Worm (Caenorhabditis elegans) whole organism, L2 larva: ENCODE data around the gene cyp-25A6.

Experiments
- C34F6.9 ChIP-seq: fragments of 150-350 bp; optimal IDR thresholded peaks from 2 replicates; lab custom pipeline; 2014; ENCODE audit warnings: missing biosample characterization, missing genetic modification characterization
- F13H6.1 ChIP-seq: sonication (generic microtip); optimal IDR thresholded peaks from 2 replicates; lab custom pipeline; 2016; ENCODE audit warnings: missing genetic modification characterization, missing compliant biosample characterization
- Y55F3AM.14 ChIP-seq: fragments of 200-800 bp; sonication (Bioruptor generic); optimal IDR thresholded peaks from 2 replicates; lab custom pipeline; 2018; ENCODE audit warnings: mild to moderate bottlenecking, missing genetic modification characterization, missing compliant biosample characterization
- ZK546.5 ChIP-seq: sonication (generic microtip); optimal IDR thresholded peaks from 2 replicates; lab custom pipeline; 2017; ENCODE audit warnings: missing biosample characterization, missing genetic modification characterization
- aly-2 ChIP-seq: fragments of 150-350 bp; optimal IDR thresholded peaks from 2 replicates; lab custom pipeline; 2014; ENCODE audit warnings: missing biosample characterization, missing genetic modification characterization
- ama-1 ChIP-seq: fragments of 150-350 bp; optimal IDR thresholded peaks from 2 replicates; lab custom pipeline; 2018; ENCODE audit warnings: inconsistent platforms
- blmp-1 ChIP-seq: sonication (generic microtip); optimal IDR thresholded peaks from 2 replicates; lab custom pipeline; 2017; ENCODE audit warnings: missing genetic modification characterization, mild to moderate bottlenecking, missing compliant biosample characterization, antibody characterized with exemption, moderate library complexity; ENCODE audit not compliant: insufficient read depth
- ceh-16 ChIP-seq: fragments of 150-350 bp; optimal IDR thresholded peaks from 2 replicates; lab custom pipeline; 2014; ENCODE audit warnings: missing biosample characterization, missing genetic modification characterization
- ceh-82 ChIP-seq: fragments of 150-350 bp; optimal IDR thresholded peaks from 2 replicates; lab custom pipeline; 2014; ENCODE audit warnings: missing biosample characterization, missing genetic modification characterization
- crh-2 ChIP-seq: sonication (generic microtip); optimal IDR thresholded peaks from 2 replicates; lab custom pipeline; 2017; ENCODE audit warnings: missing biosample characterization, missing genetic modification characterization
- dmd-4 ChIP-seq: sonication (generic microtip); optimal IDR thresholded peaks from 2 replicates; lab custom pipeline; 2017; ENCODE audit warnings: missing biosample characterization, missing genetic modification characterization
- egl-27 ChIP-seq: sonication (generic microtip); optimal IDR thresholded peaks from 3 replicates; lab custom pipeline; 2017; ENCODE audit warnings: missing biosample characterization, missing genetic modification reagents, missing genetic modification characterization
- elt-3 ChIP-seq: sonication (generic microtip); optimal IDR thresholded peaks from 2 replicates; lab custom pipeline; 2017; ENCODE audit warnings: missing biosample characterization, missing genetic modification characterization
- fos-1 ChIP-seq: fragments of 150-350 bp; optimal IDR thresholded peaks from 2 replicates; lab custom pipeline; 2014; ENCODE audit warnings: missing biosample characterization, missing genetic modification characterization
- gmeb-1 ChIP-seq: fragments of 150-350 bp; optimal IDR thresholded peaks from 2 replicates; lab custom pipeline; 2014; ENCODE audit warnings: missing biosample characterization, missing genetic modification characterization
- lin-11 ChIP-seq: fragments of 150-350 bp; sonication (generic microtip); optimal IDR thresholded peaks from 2 replicates; lab custom pipeline; 2014; ENCODE audit warnings: missing biosample characterization, missing genetic modification characterization, inconsistent platforms, mixed read lengths
- lin-13 ChIP-seq: fragments of 150-350 bp; optimal IDR thresholded peaks from 2 replicates; lab custom pipeline; 2014; ENCODE audit warnings: missing biosample characterization, missing genetic modification reagents, missing genetic modification characterization
- lin-39 ChIP-seq: fragments of 150-350 bp; optimal IDR thresholded peaks from 2 replicates; lab custom pipeline; 2014; ENCODE audit warnings: missing biosample characterization, missing genetic modification reagents, missing genetic modification characterization
- lsy-2 ChIP-seq, 2 experiments: fragments of 150-350 bp in 1 of 2; sonication (generic microtip) in 1 of 2; optimal IDR thresholded peaks; 2 replicates each; lab custom pipeline; 2014 to 2017; ENCODE audit warnings: missing biosample characterization in 2 of 2, missing genetic modification characterization in 2 of 2
- mbf-1 ChIP-seq: sonication (generic microtip); optimal IDR thresholded peaks from 2 replicates; lab custom pipeline; 2017; ENCODE audit warnings: missing biosample characterization, missing genetic modification characterization
- mdl-1 ChIP-seq, 2 experiments: fragments of 150-350 bp in 1 of 2; sonication (generic microtip) in 1 of 2; optimal IDR thresholded peaks; 2 replicates each; lab custom pipeline; 2017; ENCODE audit warnings: missing biosample characterization in 2 of 2, missing genetic modification characterization in 2 of 2
- nhr-10 ChIP-seq: sonication (generic microtip); optimal IDR thresholded peaks from 2 replicates; lab custom pipeline; 2017; ENCODE audit warnings: missing biosample characterization, missing genetic modification characterization
- nhr-12 ChIP-seq: fragments of 150-350 bp; optimal IDR thresholded peaks from 2 replicates; lab custom pipeline; 2014; ENCODE audit warnings: missing biosample characterization, missing genetic modification characterization
- nhr-129 ChIP-seq: fragments of 150-350 bp; optimal IDR thresholded peaks from 2 replicates; lab custom pipeline; 2014; ENCODE audit warnings: missing biosample characterization, missing genetic modification characterization
- nhr-21 ChIP-seq: fragments of 150-350 bp; optimal IDR thresholded peaks from 2 replicates; lab custom pipeline; 2014; ENCODE audit warnings: missing biosample characterization, missing genetic modification characterization
- nhr-237 ChIP-seq: fragments of 150-350 bp; optimal IDR thresholded peaks from 2 replicates; lab custom pipeline; 2014; ENCODE audit warnings: missing biosample characterization, missing genetic modification characterization
- nhr-25 ChIP-seq: fragments of 150-350 bp; sonication (generic microtip); optimal IDR thresholded peaks from 3 replicates; lab custom pipeline; 2014; ENCODE audit warnings: missing biosample characterization, missing genetic modification characterization
- nhr-6 ChIP-seq: fragments of 150-350 bp; optimal IDR thresholded peaks from 2 replicates; lab custom pipeline; 2014; ENCODE audit warnings: missing biosample characterization, missing genetic modification characterization
- nhr-77 ChIP-seq: fragments of 150-350 bp; optimal IDR thresholded peaks from 2 replicates; lab custom pipeline; 2014; ENCODE audit warnings: missing biosample characterization, missing genetic modification characterization
- peb-1 ChIP-seq: fragments of 150-350 bp; optimal IDR thresholded peaks from 2 replicates; lab custom pipeline; 2014; ENCODE audit warnings: missing biosample characterization, missing genetic modification characterization
- sem-4 ChIP-seq: fragments of 150-350 bp; optimal IDR thresholded peaks from 2 replicates; lab custom pipeline; 2014; ENCODE audit warnings: missing biosample characterization, missing genetic modification reagents, missing genetic modification characterization
- skn-1 ChIP-seq: sonication (generic microtip); optimal IDR thresholded peaks from 2 replicates; lab custom pipeline; 2017; ENCODE audit warnings: missing biosample characterization, missing genetic modification characterization
- sma-3 ChIP-seq: sonication (generic microtip); optimal IDR thresholded peaks from 2 replicates; lab custom pipeline; 2016; ENCODE audit warnings: missing genetic modification reagents, missing genetic modification characterization, missing compliant biosample characterization
- sma-9 ChIP-seq, 2 experiments: fragments of 150-350 bp in 1 of 2; sonication (generic microtip) in 1 of 2; optimal IDR thresholded peaks; 2 replicates each; lab custom pipeline; 2014 to 2016; ENCODE audit warnings: missing genetic modification characterization in 2 of 2, mild to moderate bottlenecking in 1 of 2, missing biosample characterization in 1 of 2, missing compliant biosample characterization in 1 of 2, missing genetic modification reagents in 1 of 2, moderate library complexity in 1 of 2
- snpc-4 ChIP-seq: fragments of 150-350 bp; optimal IDR thresholded peaks from 2 replicates; lab custom pipeline; 2014; ENCODE audit warnings: missing biosample characterization, missing genetic modification characterization
- unc-39 ChIP-seq: fragments of 150-350 bp; optimal IDR thresholded peaks from 2 replicates; lab custom pipeline; 2014; ENCODE audit warnings: missing biosample characterization, missing genetic modification characterization
- unc-55 ChIP-seq: fragments of 150-350 bp; sonication (generic microtip); optimal IDR thresholded peaks from 3 replicates; lab custom pipeline; 2014; ENCODE audit warnings: missing biosample characterization, missing genetic modification reagents, missing genetic modification characterization
- zag-1 ChIP-seq: fragments of 150-350 bp; optimal IDR thresholded peaks from 2 replicates; lab custom pipeline; 2014; ENCODE audit warnings: missing biosample characterization, missing genetic modification characterization
- ztf-1 ChIP-seq: fragments of 200-800 bp; sonication (Bioruptor generic); conservative IDR thresholded peaks from 2 replicates; pipeline ENCODE4 v1.3.6; 2022; ENCODE audit warnings: missing genetic modification characterization, missing compliant biosample characterization
- ztf-4 ChIP-seq: fragments of 150-350 bp; optimal IDR thresholded peaks from 2 replicates; lab custom pipeline; 2014; ENCODE audit warnings: missing biosample characterization, missing genetic modification characterization

cyp-25A6 gene

DNA sequence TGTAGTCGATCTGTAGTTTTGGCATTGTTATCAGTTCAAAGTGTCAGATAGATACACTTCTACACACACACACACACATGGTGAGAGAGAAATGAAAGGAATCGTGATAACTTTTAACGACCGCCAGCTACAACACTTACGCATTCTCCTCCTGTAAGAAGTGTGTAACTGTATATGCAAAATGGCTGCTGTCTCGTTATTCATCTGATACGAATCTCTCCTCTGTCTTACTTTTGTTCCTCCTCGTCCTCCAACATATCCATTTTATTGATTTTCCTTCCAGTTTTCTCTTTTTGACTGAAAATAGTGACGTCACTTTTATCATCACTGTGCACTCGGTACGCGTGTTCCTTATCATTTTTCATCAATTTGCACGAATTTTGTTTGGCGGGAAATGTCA lies 15.5 kb downstream of the cyp-25A6 start:
- TF ChIP-seq ama-1 (lab: Kevin White, UChicago), result peak; percentile 1
- TF ChIP-seq mbf-1 (tag; lab: Kevin White, UChicago), result no peak
- TF ChIP-seq lin-39 (tag; lab: Kevin White, UChicago), result no peak
- peak; percentile 45 for TF ChIP-seq sma-9 (GFP tag; optimal IDR thresholded peaks at IDR 0.05; lab: Kevin White, UChicago)
- TF ChIP-seq sma-9 (tag; optimal IDR thresholded peaks at IDR 0.05; lab: Kevin White, UChicago), result no peak
- TF ChIP-seq nhr-237 (tag; lab: Kevin White, UChicago), result no peak
- peak; percentile 64 for TF ChIP-seq fos-1 (tag; lab: Kevin White, UChicago)

DNA sequence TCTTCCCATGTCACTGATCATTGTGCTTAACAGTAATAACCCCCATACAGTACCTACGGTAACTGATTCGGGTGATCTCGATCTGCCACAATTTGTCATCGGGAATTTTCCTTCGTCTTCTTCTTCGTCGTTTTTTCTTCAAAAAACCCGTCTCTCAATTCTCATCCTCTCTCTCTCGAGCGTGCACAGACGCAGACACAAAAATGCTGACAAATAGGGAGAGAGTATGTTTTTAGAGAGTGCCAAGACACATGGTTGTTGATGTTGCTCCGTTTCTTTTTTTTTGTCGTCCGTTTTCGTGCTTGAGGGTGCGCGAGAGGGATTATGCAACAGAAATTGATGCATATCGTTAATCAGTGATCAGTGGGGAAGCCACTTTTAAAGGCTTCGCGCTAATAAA lies 18.1 kb downstream of the cyp-25A6 start:
- TF ChIP-seq nhr-21 (tag; lab: Kevin White, UChicago), result peak; percentile 71
- TF ChIP-seq peb-1, result no peak
- TF ChIP-seq Y55F3AM.14 (GFP tag; lab: Kevin White, UChicago), result no peak
- TF ChIP-seq sem-4, result peak; percentile 6
- TF ChIP-seq lsy-2 (tag; optimal IDR thresholded peaks at IDR 0.05; lab: Kevin White, UChicago), result peak; percentile 36 to 78
- no peak for TF ChIP-seq snpc-4 (tag; lab: Kevin White, UChicago)
- TF ChIP-seq lin-13, result peak; percentile 58
- no peak for TF ChIP-seq ztf-4
- TF ChIP-seq mbf-1 (tag; lab: Kevin White, UChicago), result no peak
- TF ChIP-seq aly-2 (tag; lab: Kevin White, UChicago), result no peak
- TF ChIP-seq crh-2 (tag; lab: Kevin White, UChicago), result peak; percentile 74
- peak; percentile 81 for TF ChIP-seq C34F6.9
- TF ChIP-seq nhr-25, result peak; percentile 39
- peak; percentile 82 for TF ChIP-seq ama-1 (lab: Kevin White, UChicago)
- TF ChIP-seq lin-11 (tag; lab: Kevin White, UChicago), result no peak
- TF ChIP-seq nhr-10 (tag; lab: Kevin White, UChicago), result no peak
- TF ChIP-seq unc-55 (GFP tag; lab: Kevin White, UChicago), result peak; percentile 92
- TF ChIP-seq nhr-12, result no peak
- peak; percentile 39 for TF ChIP-seq egl-27 (tag; lab: Kevin White, UChicago)
- peak; percentile 100 for TF ChIP-seq skn-1
- TF ChIP-seq mdl-1 (tag; optimal IDR thresholded peaks at IDR 0.05; lab: Kevin White, UChicago), result peak; percentile 73 to 76
- no peak for TF ChIP-seq unc-39 (tag; lab: Kevin White, UChicago)
- no peak for TF ChIP-seq nhr-237 (tag; lab: Kevin White, UChicago)
- no peak for TF ChIP-seq ZK546.5 (tag; lab: Kevin White, UChicago)
- no peak for TF ChIP-seq elt-3 (tag; lab: Kevin White, UChicago)
- TF ChIP-seq ceh-16 (tag; lab: Kevin White, UChicago), result no peak
- no peak for TF ChIP-seq dmd-4 (tag; lab: Kevin White, UChicago)
- TF ChIP-seq nhr-129 (tag; lab: Kevin White, UChicago), result peak; percentile 85
- TF ChIP-seq sma-3 (GFP tag; lab: Kevin White, UChicago), result peak; percentile 46
- TF ChIP-seq ceh-82 (tag; lab: Kevin White, UChicago), result no peak
- TF ChIP-seq nhr-77, result no peak
- TF ChIP-seq fos-1 (tag; lab: Kevin White, UChicago), result peak; percentile 70
- TF ChIP-seq gmeb-1 (tag; lab: Kevin White, UChicago), result peak; percentile 22
- TF ChIP-seq blmp-1, result peak; percentile 25
- peak; percentile 38 for TF ChIP-seq zag-1
- TF ChIP-seq ztf-1 (GFP tag; lab: Robert Waterston, UW), result no peak
- TF ChIP-seq F13H6.1, result peak; percentile 55
- TF ChIP-seq nhr-6 (tag; lab: Kevin White, UChicago), result peak; percentile 38
- peak; percentile 76 for TF ChIP-seq sma-9 (GFP tag; optimal IDR thresholded peaks at IDR 0.05; lab: Kevin White, UChicago)
- no peak for TF ChIP-seq sma-9 (tag; optimal IDR thresholded peaks at IDR 0.05; lab: Kevin White, UChicago)
